Worm (Caenorhabditis elegans) whole organism, young adult: ENCODE results near the gene ZC250.2.

ENCODE experiments used
- C06A6.2 ChIP-seq: fragments of 200-800 bp; sonication (Bioruptor generic); conservative IDR thresholded peaks from 2 replicates; pipeline ENCODE4 v1.3.6; 2022; ENCODE audit warnings: missing genetic modification characterization, missing compliant biosample characterization
- F22D6.2 ChIP-seq: sonication (generic microtip); optimal IDR thresholded peaks from 2 replicates; lab custom pipeline; 2016; ENCODE audit warnings: mild to moderate bottlenecking, missing genetic modification characterization, missing compliant biosample characterization
- F37B4.10 ChIP-seq: fragments of 200-800 bp; sonication (Bioruptor generic); IDR thresholded peaks from 2 replicates; pipeline ENCODE4 v1.3.6; 2022; ENCODE audit warnings: missing genetic modification characterization, missing compliant biosample characterization
- F57C9.4 ChIP-seq: sonication (generic microtip); optimal IDR thresholded peaks from 2 replicates; lab custom pipeline; 2017; ENCODE audit warnings: mild to moderate bottlenecking, missing genetic modification characterization, missing compliant biosample characterization
- K11D2.4 ChIP-seq: fragments of 200-800 bp; sonication (Bioruptor generic); IDR thresholded peaks from 2 replicates; pipeline ENCODE4 v1.3.6; 2022; ENCODE audit warnings: missing genetic modification reagents, missing genetic modification characterization, missing compliant biosample characterization
- Y79H2A.3 ChIP-seq: fragments of 200-800 bp; sonication (Bioruptor generic); conservative IDR thresholded peaks from 2 replicates; pipeline ENCODE4 v1.3.6; 2022; ENCODE audit warnings: missing genetic modification reagents, missing genetic modification characterization, missing compliant biosample characterization
- Y95B8A.8 ChIP-seq: fragments of 200-800 bp; sonication (Bioruptor generic); IDR thresholded peaks from 2 replicates; pipeline ENCODE4 v1.3.6; 2022; ENCODE audit warnings: missing genetic modification reagents, missing genetic modification characterization, missing compliant biosample characterization
- ZK185.1 ChIP-seq: sonication (generic microtip); optimal IDR thresholded peaks from 2 replicates; lab custom pipeline; 2016; ENCODE audit warnings: mild to moderate bottlenecking, missing genetic modification characterization, missing compliant biosample characterization; ENCODE audit not compliant: poor library complexity, severe bottlenecking
- akir-1 ChIP-seq: fragments of 200-800 bp; sonication (Bioruptor generic); optimal IDR thresholded peaks from 2 replicates; lab custom pipeline; 2018; ENCODE audit warnings: mild to moderate bottlenecking, missing genetic modification characterization, moderate library complexity, missing compliant biosample characterization
- ama-1 ChIP-seq, 3 experiments: fragments of 150-350 bp in 1 of 3; sonication (generic microtip) in 2 of 3; optimal IDR thresholded peaks; 2 replicates each; lab custom pipeline; 2014 to 2018; ENCODE audit warnings: missing biosample characterization in 2 of 3, missing genetic modification characterization in 2 of 3, missing genetic modification reagents in 2 of 3
- atf-7 ChIP-seq: sonication (generic microtip); optimal IDR thresholded peaks from 2 replicates; lab custom pipeline; 2017; ENCODE audit warnings: mild to moderate bottlenecking, missing genetic modification characterization, missing compliant biosample characterization
- athp-1 ChIP-seq: sonication (generic microtip); optimal IDR thresholded peaks from 2 replicates; lab custom pipeline; 2017; ENCODE audit warnings: mild to moderate bottlenecking, missing genetic modification characterization, missing compliant biosample characterization
- attf-5 ChIP-seq: fragments of 200-800 bp; sonication (Bioruptor generic); optimal IDR thresholded peaks from 2 replicates; lab custom pipeline; 2018; ENCODE audit warnings: mild to moderate bottlenecking, missing genetic modification characterization, missing compliant biosample characterization
- bed-1 ChIP-seq: fragments of 200-800 bp; sonication (Bioruptor generic); IDR thresholded peaks from 2 replicates; pipeline ENCODE4 v1.3.6; 2022; ENCODE audit warnings: missing genetic modification reagents, missing genetic modification characterization, missing compliant biosample characterization
- cebp-1 ChIP-seq, 2 experiments: fragments of 200-800 bp in 1 of 2; sonication (Bioruptor generic) in 1 of 2; sonication (generic microtip) in 1 of 2; IDR thresholded peaks in 1 of 2; optimal IDR thresholded peaks in 1 of 2; 2 replicates each; pipeline versions ENCODE4 v1.3.6 to Lab custom; 2017 to 2022; ENCODE audit warnings: missing compliant biosample characterization in 2 of 2, missing genetic modification characterization in 2 of 2, mild to moderate bottlenecking in 1 of 2, missing genetic modification reagents in 1 of 2, moderate library complexity in 1 of 2
- cebp-2 ChIP-seq: fragments of 200-800 bp; sonication (Bioruptor generic); IDR thresholded peaks from 2 replicates; pipeline ENCODE4 v1.3.6; 2022; ENCODE audit warnings: missing genetic modification characterization, missing compliant biosample characterization
- chd-7 ChIP-seq: sonication (generic microtip); optimal IDR thresholded peaks from 2 replicates; lab custom pipeline; 2016; ENCODE audit warnings: mild to moderate bottlenecking, missing genetic modification characterization, moderate library complexity, missing compliant biosample characterization
- die-1 ChIP-seq: sonication (generic microtip); optimal IDR thresholded peaks from 2 replicates; lab custom pipeline; 2016; ENCODE audit warnings: missing genotype, mild to moderate bottlenecking, missing genetic modification characterization, missing compliant biosample characterization
- fkh-3 ChIP-seq: sonication (generic microtip); optimal IDR thresholded peaks from 2 replicates; lab custom pipeline; 2016; ENCODE audit warnings: mild to moderate bottlenecking, missing genetic modification characterization, missing compliant biosample characterization
- hlh-12 ChIP-seq: sonication (generic microtip); optimal IDR thresholded peaks from 2 replicates; lab custom pipeline; 2016; ENCODE audit warnings: missing genetic modification characterization, missing compliant biosample characterization
- hlh-26 ChIP-seq: fragments of 200-800 bp; sonication (Bioruptor generic); conservative IDR thresholded peaks from 2 replicates; pipeline ENCODE4 v1.3.6; 2022; ENCODE audit warnings: missing genetic modification reagents, missing genetic modification characterization, missing compliant biosample characterization
- hsf-1 ChIP-seq: fragments of 200-800 bp; sonication (Bioruptor generic); IDR thresholded peaks from 2 replicates; pipeline ENCODE4 v1.3.6; 2022; ENCODE audit warnings: missing genetic modification reagents, missing genetic modification characterization, missing compliant biosample characterization
- lin-35 ChIP-seq, 3 experiments: fragments of 150-350 bp in 2 of 3; sonication (generic microtip) in 1 of 3; optimal IDR thresholded peaks; 2 replicates each; lab custom pipeline; 2014 to 2018; ENCODE audit warnings: missing biosample characterization in 3 of 3, missing genetic modification characterization in 3 of 3, missing genetic modification reagents in 3 of 3
- lin-40 ChIP-seq: sonication (generic microtip); optimal IDR thresholded peaks from 2 replicates; lab custom pipeline; 2016; ENCODE audit warnings: missing genetic modification characterization, mild to moderate bottlenecking, missing compliant biosample characterization, missing genotype, missing genetic modification reagents
- lir-1 ChIP-seq: fragments of 200-800 bp; sonication (Bioruptor generic); conservative IDR thresholded peaks from 2 replicates; pipeline ENCODE4 v1.3.6; 2022; ENCODE audit warnings: missing genetic modification reagents, missing genetic modification characterization, missing compliant biosample characterization
- madf-3 ChIP-seq: fragments of 200-800 bp; sonication (Bioruptor generic); IDR thresholded peaks from 2 replicates; pipeline ENCODE4 v1.3.6; 2022; ENCODE audit warnings: missing genetic modification reagents, missing genetic modification characterization, missing compliant biosample characterization
- madf-6 ChIP-seq: fragments of 200-800 bp; sonication (Bioruptor generic); IDR thresholded peaks from 2 replicates; pipeline ENCODE4 v1.3.6; 2022; ENCODE audit warnings: missing genetic modification reagents, missing genetic modification characterization, missing compliant biosample characterization
- mel-28 ChIP-seq: sonication (generic microtip); optimal IDR thresholded peaks from 2 replicates; lab custom pipeline; 2016; ENCODE audit warnings: borderline replicate concordance, mild to moderate bottlenecking, missing genetic modification characterization, missing compliant biosample characterization
- nfya-1 ChIP-seq: sonication (generic microtip); optimal IDR thresholded peaks from 2 replicates; lab custom pipeline; 2017; ENCODE audit warnings: antibody characterized with exemption, missing compliant biosample characterization, missing genetic modification characterization, borderline replicate concordance; ENCODE audit not compliant: insufficient read depth
- nfya-2 ChIP-seq: fragments of 200-800 bp; sonication (Bioruptor generic); IDR thresholded peaks from 2 replicates; pipeline ENCODE4 v1.3.6; 2022; ENCODE audit warnings: missing genetic modification reagents, missing genetic modification characterization, missing compliant biosample characterization
- repo-1 ChIP-seq: sonication (generic microtip); optimal IDR thresholded peaks from 2 replicates; lab custom pipeline; 2017; ENCODE audit warnings: mild to moderate bottlenecking, missing genetic modification characterization, missing compliant biosample characterization
- rpc-1 ChIP-seq, 2 experiments: fragments of 150-350 bp in 1 of 2; sonication (generic microtip) in 1 of 2; optimal IDR thresholded peaks; 2 replicates each; lab custom pipeline; 2014 to 2018; ENCODE audit warnings: missing biosample characterization in 1 of 2, missing genetic modification characterization in 1 of 2, missing genetic modification reagents in 1 of 2, missing genotype in 1 of 2
- snpc-4 ChIP-seq, 5 experiments: fragments of 150-350 bp in 1 of 5; sonication (generic microtip) in 4 of 5; optimal IDR thresholded peaks; 2 replicates each; lab custom pipeline; 2014 to 2018; ENCODE audit warnings: missing genetic modification characterization in 5 of 5, missing biosample characterization in 3 of 5, antibody characterized with exemption in 2 of 5, mild to moderate bottlenecking in 2 of 5, missing compliant biosample characterization in 2 of 5, missing genotype in 2 of 5, moderate library complexity in 2 of 5, missing genetic modification reagents in 1 of 5
- tbx-9 ChIP-seq: sonication (generic microtip); optimal IDR thresholded peaks from 2 replicates; lab custom pipeline; 2016; ENCODE audit warnings: borderline replicate concordance, missing genetic modification characterization, inconsistent platforms, missing compliant biosample characterization
- zfh-2 ChIP-seq: fragments of 200-800 bp; sonication (Bioruptor generic); conservative IDR thresholded peaks from 2 replicates; pipeline ENCODE4 v1.3.6; 2022; ENCODE audit warnings: missing genetic modification reagents, missing genetic modification characterization, missing compliant biosample characterization
- ztf-25 ChIP-seq: fragments of 200-800 bp; sonication (Bioruptor generic); IDR thresholded peaks from 2 replicates; pipeline ENCODE4 v1.3.6; 2022; ENCODE audit warnings: missing genetic modification reagents, missing genetic modification characterization, missing compliant biosample characterization
- ztf-28 ChIP-seq: fragments of 200-800 bp; sonication (Bioruptor generic); IDR thresholded peaks from 2 replicates; pipeline ENCODE4 v1.3.6; 2022; ENCODE audit warnings: missing genetic modification reagents, missing genetic modification characterization, missing compliant biosample characterization

The ZC250.2 gene

ce11 chrV:5836616-5836982, 44.5 kb downstream of the ZC250.2 start, which contains the start of gene col-140:
TSS of gene col-140 (minus strand) at chrV:5836834.
- no peak for TF ChIP-seq repo-1 (tag; lab: Kevin White, UChicago)
- TF ChIP-seq snpc-4 (GFP tag; optimal IDR thresholded peaks at IDR 0.05; lab: Kevin White, UChicago) = no peak
- TF ChIP-seq snpc-4 (tag; optimal IDR thresholded peaks at IDR 0.05; lab: Kevin White, UChicago) = no peak
- TF ChIP-seq F22D6.2 (tag; lab: Kevin White, UChicago) = no peak
- peak; percentile 51 for TF ChIP-seq lin-40 (tag; lab: Kevin White, UChicago)
- TF ChIP-seq nfya-1 (tag; lab: Kevin White, UChicago) = no peak
- TF ChIP-seq nfya-2 (GFP tag; lab: Robert Waterston, UW) = no peak

ce11 chrV:5838576-5839366, 46.6 kb downstream of the ZC250.2 start, which contains the start of gene F26F12.2:
TSS of gene F26F12.2 (minus strand) at chrV:5838613.
- TF ChIP-seq F57C9.4 (peak; percentile 46), bed-1 (GFP tag; lab: Robert Waterston, UW) (no peak), F22D6.2 (tag; lab: Kevin White, UChicago) (no peak), ZK185.1 (tag; lab: Kevin White, UChicago) (peak; percentile 75), ama-1 (optimal IDR thresholded peaks at IDR 0.05; lab: Kevin White, UChicago) (peak; percentile 47), ama-1 (GFP tag; optimal IDR thresholded peaks at IDR 0.05; lab: Kevin White, UChicago) (no peak), lin-40 (tag; lab: Kevin White, UChicago) (peak; percentile 50), madf-3 (GFP tag; lab: Robert Waterston, UW) (no peak), hsf-1 (peak; percentile 8; the same call in 1 of the 2 replicates), fkh-3 (tag; lab: Kevin White, UChicago) (peak; percentile 26), repo-1 (tag; lab: Kevin White, UChicago) (peak; percentile 48), Y95B8A.8 (GFP tag; lab: Robert Waterston, UW) (0 out of 2 replicates have a peak, but pooled peaks have one; percentile 56), ztf-28 (GFP tag; lab: Robert Waterston, UW) (peak; percentile 10; the same call in 1 of the 2 replicates), cebp-2 (GFP tag; lab: Robert Waterston, UW) (0 out of 2 replicates have a peak, but pooled peaks have one; percentile 41), cebp-1 (GFP tag; IDR thresholded peaks at IDR 0.05; lab: Robert Waterston, UW) (no peak; the same call in none of the 2 replicates), cebp-1 (tag; optimal IDR thresholded peaks at IDR 0.05; lab: Kevin White, UChicago) (peak; percentile 69), chd-7 (tag; lab: Kevin White, UChicago) (peak; percentile 25), F37B4.10 (GFP tag; lab: Robert Waterston, UW) (0 out of 2 replicates have a peak, but pooled peaks have one; percentile 43), mel-28 (tag; lab: Kevin White, UChicago) (peak; percentile 77), attf-5 (GFP tag; lab: Kevin White, UChicago) (peak; percentile 43), atf-7 (tag; lab: Kevin White, UChicago) (peak; percentile 19), athp-1 (tag; lab: Kevin White, UChicago) (no peak), lir-1 (GFP tag; lab: Robert Waterston, UW) (no peak), madf-6 (GFP tag; lab: Robert Waterston, UW) (0 out of 2 replicates have a peak, but pooled peaks have one; percentile 4)

ce11 chrV:5840939-5841338, 48.8 kb downstream of the ZC250.2 start:
- TF ChIP-seq rpc-1 (optimal IDR thresholded peaks at IDR 0.05; lab: Kevin White, UChicago) (no peak), rpc-1 (tag; optimal IDR thresholded peaks at IDR 0.05; lab: Kevin White, UChicago) (no peak), Y79H2A.3 (GFP tag; lab: Robert Waterston, UW) (no peak), zfh-2 (GFP tag; lab: Robert Waterston, UW) (peak; percentile 4; the same call in 1 of the 2 replicates), lir-1 (GFP tag; lab: Robert Waterston, UW) (no peak), hlh-26 (GFP tag; lab: Robert Waterston, UW) (no peak), lin-35 (GFP tag; optimal IDR thresholded peaks at IDR 0.05; lab: Kevin White, UChicago) (peak in 1 of 3 experiments; percentile 10), snpc-4 (GFP tag; optimal IDR thresholded peaks at IDR 0.05; lab: Kevin White, UChicago) (no peak), snpc-4 (tag; optimal IDR thresholded peaks at IDR 0.05; lab: Kevin White, UChicago) (no peak), hlh-12 (tag; lab: Kevin White, UChicago) (no peak), mel-28 (tag; lab: Kevin White, UChicago) (peak; percentile 1), ztf-25 (GFP tag; lab: Robert Waterston, UW) (no peak), attf-5 (GFP tag; lab: Kevin White, UChicago) (no peak), tbx-9 (tag; lab: Kevin White, UChicago) (no peak), die-1 (no peak), C06A6.2 (GFP tag; lab: Robert Waterston, UW) (no peak), akir-1 (GFP tag; lab: Kevin White, UChicago) (peak; percentile 58), K11D2.4 (GFP tag; lab: Robert Waterston, UW) (peak; percentile 18; the same call in 1 of the 2 replicates)
